Fruit fly (Drosophila melanogaster): ENCODE measurements around the gene Skel.
A peak's percentile ranks its signal among the peaks of the same experiment; 100 is the strongest.

Skel gene

DNA sequence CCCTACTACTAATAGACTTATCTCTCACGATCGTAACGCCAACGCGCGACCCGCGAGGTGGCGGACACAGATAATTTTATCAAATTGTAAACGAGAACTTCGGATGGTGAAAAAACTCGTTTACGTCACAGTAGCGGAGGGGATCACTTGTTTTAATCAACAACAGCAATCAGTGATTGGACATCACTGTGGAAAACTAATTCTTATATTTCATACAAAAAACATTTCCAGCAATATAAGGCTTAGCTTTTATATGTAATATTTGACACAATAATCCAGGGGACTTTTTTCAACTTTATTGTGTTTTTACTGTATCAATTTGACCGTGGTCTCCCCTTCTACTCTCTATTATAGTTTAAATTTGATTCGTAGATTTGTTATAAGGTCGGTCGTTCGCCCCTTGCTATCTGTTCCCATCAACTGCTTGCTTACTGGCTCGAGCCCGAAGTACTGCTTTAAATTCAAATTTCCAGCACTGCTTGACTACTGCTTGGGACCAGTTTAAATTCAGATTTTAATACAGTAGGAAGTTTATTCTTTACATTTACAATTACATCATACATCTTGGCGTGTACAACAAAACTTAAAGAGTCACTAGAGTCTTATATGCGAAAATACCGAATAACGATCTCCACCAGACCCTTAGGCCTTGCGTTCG is 9.4 kb upstream of the Skel start, which contains the start of gene CG6465 (continued):
- TF ChIP-seq HmgD (GFP tag; optimal IDR thresholded peaks at IDR 0.05), result peak; percentile 78
- TF ChIP-seq HmgZ (tag; optimal IDR thresholded peaks at IDR 0.05), result peak; percentile 20
- no peak for TF ChIP-seq ken (GFP tag; IDR thresholded peaks at IDR 0.05)
- peak; percentile 68 for TF ChIP-seq lab (GFP tag; optimal IDR thresholded peaks at IDR 0.05)
- peak; percentile 14 for TF ChIP-seq phol (tag; optimal IDR thresholded peaks at IDR 0.05)
- peak; percentile 49 for TF ChIP-seq sug (tag; optimal IDR thresholded peaks at IDR 0.05)
- peak; percentile 17; the same call in 1 of the 2 replicates for TF ChIP-seq lmd (GFP tag; IDR thresholded peaks at IDR 0.05)
- TF ChIP-seq CG10979 (tag; optimal IDR thresholded peaks at IDR 0.05), result peak; percentile 26
- TF ChIP-seq CG10565 (GFP tag; optimal IDR thresholded peaks at IDR 0.05), result no peak
- TF ChIP-seq CG1233 (GFP tag; optimal IDR thresholded peaks at IDR 0.05), result no peak
- TF ChIP-seq pros (GFP tag; optimal IDR thresholded peaks at IDR 0.05), result peak; percentile 47
- peak; percentile 8 for TF ChIP-seq CG3163 (GFP tag; optimal IDR thresholded peaks at IDR 0.05)
- TF ChIP-seq sc (optimal IDR thresholded peaks at IDR 0.05), result no peak
- no peak for TF ChIP-seq sc (GFP tag; optimal IDR thresholded peaks at IDR 0.05)
- TF ChIP-seq CG31365 (tag; optimal IDR thresholded peaks at IDR 0.05), result peak; percentile 100
- TF ChIP-seq CG17829 (tag; optimal IDR thresholded peaks at IDR 0.05), result peak; percentile 23
- TF ChIP-seq NC2α (GFP tag; optimal IDR thresholded peaks at IDR 0.05), result no peak
- TF ChIP-seq row (GFP tag; IDR thresholded peaks at IDR 0.05), result peak; percentile 53; the same call in 2 of the 3 replicates
- no peak for TF ChIP-seq ara (GFP tag; IDR thresholded peaks at IDR 0.05)
- no peak for TF ChIP-seq ac (GFP tag; optimal IDR thresholded peaks at IDR 0.05)
- no peak for TF ChIP-seq CG14014 (GFP tag; IDR thresholded peaks at IDR 0.05)
- TF ChIP-seq Lim3 (GFP tag; IDR thresholded peaks at IDR 0.05), result no peak
- TF ChIP-seq crc (GFP tag; optimal IDR thresholded peaks at IDR 0.05), result peak; percentile 4
- peak; percentile 42 for TF ChIP-seq CG1792 (GFP tag; optimal IDR thresholded peaks at IDR 0.05)
- TF ChIP-seq CG7372 (GFP tag; IDR thresholded peaks at IDR 0.05), result 0 out of 2 replicates have a peak, but pooled peaks have one; percentile 6
- no peak for TF ChIP-seq CG9797 (GFP tag; optimal IDR thresholded peaks at IDR 0.05)
- peak; percentile 46 for TF ChIP-seq Dek (tag; optimal IDR thresholded peaks at IDR 0.05)
- peak; percentile 79 for TF ChIP-seq sens (GFP tag)
- TF ChIP-seq nau (GFP tag; optimal IDR thresholded peaks at IDR 0.05), result no peak
- TF ChIP-seq unpg (GFP tag; optimal IDR thresholded peaks at IDR 0.05), result peak; percentile 11
- no peak for TF ChIP-seq CG4328 (GFP tag; optimal IDR thresholded peaks at IDR 0.05)
- TF ChIP-seq CG11504 (tag; optimal IDR thresholded peaks at IDR 0.05), result peak; percentile 69
- peak; percentile 6 for TF ChIP-seq CG7987 (GFP tag; optimal IDR thresholded peaks at IDR 0.05)
- TF ChIP-seq CG34422 (GFP tag; IDR thresholded peaks at IDR 0.05), result no peak
- peak; percentile 37 for TF ChIP-seq CG33213 (GFP tag; optimal IDR thresholded peaks at IDR 0.05)
- peak; percentile 81 for TF ChIP-seq grau (tag; optimal IDR thresholded peaks at IDR 0.05)
- TF ChIP-seq onecut (GFP tag; IDR thresholded peaks at IDR 0.05), result no peak
- no peak for TF ChIP-seq Taf1 (GFP tag; IDR thresholded peaks at IDR 0.05)
- peak; percentile 71 for TF ChIP-seq pita (GFP tag; optimal IDR thresholded peaks at IDR 0.05)
- no peak for TF ChIP-seq zen (tag; optimal IDR thresholded peaks at IDR 0.05)
- TF ChIP-seq CG2678 (tag; optimal IDR thresholded peaks at IDR 0.05), result peak; percentile 47
- no peak for TF ChIP-seq HLHmδ (GFP tag; optimal IDR thresholded peaks at IDR 0.05)
- TF ChIP-seq CG16779 (GFP tag; IDR thresholded peaks at IDR 0.05), result no peak
- TF ChIP-seq Eip74EF (GFP tag; optimal IDR thresholded peaks at IDR 0.05), result peak; percentile 24 to 87
- no peak for TF ChIP-seq CG1529 (GFP tag; optimal IDR thresholded peaks at IDR 0.05)
- no peak for TF ChIP-seq NFAT (GFP tag; IDR thresholded peaks at IDR 0.05)
- TF ChIP-seq Drgx (GFP tag; IDR thresholded peaks at IDR 0.05), result no peak
- TF ChIP-seq Hand (GFP tag; optimal IDR thresholded peaks at IDR 0.05), result no peak
- TF ChIP-seq CG1024 (GFP tag; IDR thresholded peaks at IDR 0.05), result no peak
- peak; percentile 88 for TF ChIP-seq ftz-f1 (GFP tag; optimal IDR thresholded peaks at IDR 0.05)

Data from whole organism, embryonic.